Worm (Caenorhabditis elegans): ENCODE data around the gene metl-18.

The metl-18 gene

DNA sequence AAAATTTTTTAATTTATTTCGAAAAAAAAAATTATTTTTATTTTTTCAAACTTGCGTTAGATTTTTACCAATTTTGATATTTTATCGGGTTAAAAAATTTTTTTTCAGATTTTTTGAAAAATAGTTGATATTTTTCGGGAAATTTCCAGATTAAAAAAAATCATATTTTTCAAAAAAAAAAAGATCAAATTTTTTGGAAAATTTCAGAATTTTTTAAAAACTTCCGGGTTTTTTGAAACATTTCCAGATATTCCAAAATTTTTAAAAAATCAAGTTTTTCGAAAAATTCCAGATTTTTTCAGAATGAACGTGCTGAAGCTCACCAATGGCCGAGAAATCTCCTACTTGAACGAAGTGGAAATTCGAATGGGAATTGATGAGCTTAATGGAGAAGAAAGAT is at the start of gene metl-18:
metl-18 (plus strand) TSS at position 301 of the 400 bp plus-strand sequence.
- no peak for TF ChIP-seq zim-3 (tag; optimal IDR thresholded peaks at IDR 0.05)
- no peak for TF ChIP-seq mcd-1 (GFP tag; IDR thresholded peaks at IDR 0.05)
- TF ChIP-seq rec-8 (tag; optimal IDR thresholded peaks at IDR 0.05): no peak
- no peak for TF ChIP-seq Y79H2A.3 (GFP tag; conservative IDR thresholded peaks at IDR 0.05)
- no peak for TF ChIP-seq F57C9.4 (tag; optimal IDR thresholded peaks at IDR 0.05)
- no peak for TF ChIP-seq unc-62 (GFP tag; optimal IDR thresholded peaks at IDR 0.05)
- TF ChIP-seq C06A6.2 (GFP tag; conservative IDR thresholded peaks at IDR 0.05): no peak
- no peak for TF ChIP-seq atf-7 (tag; optimal IDR thresholded peaks at IDR 0.05)
- TF ChIP-seq gei-17 (GFP tag; optimal IDR thresholded peaks at IDR 0.05): no peak
- no peak for TF ChIP-seq hmg-20 (GFP tag; IDR thresholded peaks at IDR 0.05)
- TF ChIP-seq nhr-120 (GFP tag; IDR thresholded peaks at IDR 0.05): no peak
- no peak for TF ChIP-seq ceh-91 (GFP tag; IDR thresholded peaks at IDR 0.05)
- TF ChIP-seq lsy-27 (tag; optimal IDR thresholded peaks at IDR 0.05; ENCODE audit: borderline replicate concordance, insufficient read depth): no peak
- TF ChIP-seq unc-130 (GFP tag; optimal IDR thresholded peaks at IDR 0.05): no peak
- no peak for TF ChIP-seq F57A8.1 (GFP tag; optimal IDR thresholded peaks at IDR 0.05)

ce11 chrIII:3377134-3377533 is 48.4 kb upstream of the metl-18 start:
- TF ChIP-seq let-607 (tag; optimal IDR thresholded peaks at IDR 0.05): no peak
- TF ChIP-seq atf-7 (tag; optimal IDR thresholded peaks at IDR 0.05): peak; percentile 70

DNA sequence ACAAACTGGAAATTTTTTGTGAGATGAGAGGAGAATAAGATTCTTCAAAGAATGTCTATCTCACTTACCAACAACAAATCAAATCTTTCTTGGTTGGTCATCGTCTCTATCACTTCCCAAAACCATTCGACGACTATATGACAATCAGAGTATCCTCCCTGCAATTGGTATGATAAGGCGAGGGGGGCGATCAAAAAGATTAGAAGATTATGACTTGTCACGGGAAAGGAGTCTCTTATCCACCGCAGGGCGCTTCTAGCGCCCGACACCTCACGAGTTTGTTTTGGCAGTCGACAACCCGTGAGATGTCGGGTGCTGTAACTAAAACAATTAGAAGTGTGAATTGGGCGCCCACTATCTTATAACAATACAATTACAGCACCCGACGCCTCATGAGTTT is 47.8 kb upstream of the metl-18 start:
- no peak for TF ChIP-seq F49E8.2 (tag; optimal IDR thresholded peaks at IDR 0.05; ENCODE audit: insufficient read depth)
- TF ChIP-seq xnd-1 (tag; optimal IDR thresholded peaks at IDR 0.05): no peak
- peak; percentile 54 for TF ChIP-seq ztf-26 (tag; optimal IDR thresholded peaks at IDR 0.05)
- TF ChIP-seq repo-1 (tag; optimal IDR thresholded peaks at IDR 0.05): no peak
- TF ChIP-seq snpc-4 (GFP tag; optimal IDR thresholded peaks at IDR 0.05): peak; percentile 37
- TF ChIP-seq snpc-4 (tag; optimal IDR thresholded peaks at IDR 0.05): peak; percentile 87 to 96 (median 92)
- TF ChIP-seq sea-2 (GFP tag; IDR thresholded peaks at IDR 0.05): no peak
- no peak for TF ChIP-seq nhr-179 (tag; optimal IDR thresholded peaks at IDR 0.05)
- no peak for TF ChIP-seq cebp-2 (GFP tag; IDR thresholded peaks at IDR 0.05)
- no peak for TF ChIP-seq snpc-1.3 (tag; optimal IDR thresholded peaks at IDR 0.05; ENCODE audit: insufficient read depth)
- TF ChIP-seq madf-10 (tag; optimal IDR thresholded peaks at IDR 0.05): no peak
- TF ChIP-seq F39B2.1 (GFP tag; IDR thresholded peaks at IDR 0.05): no peak
- 0 out of 2 replicates have a peak, but pooled peaks have one; percentile 46 for TF ChIP-seq madf-3 (GFP tag; IDR thresholded peaks at IDR 0.05)
- TF ChIP-seq rec-8 (tag; optimal IDR thresholded peaks at IDR 0.05): no peak
- no peak for TF ChIP-seq F52B5.7 (tag; optimal IDR thresholded peaks at IDR 0.05)
- TF ChIP-seq athp-1 (tag; optimal IDR thresholded peaks at IDR 0.05): no peak
- TF ChIP-seq ceh-58 (GFP tag; IDR thresholded peaks at IDR 0.05): no peak
- no peak for TF ChIP-seq nfyb-1 (GFP tag; IDR thresholded peaks at IDR 0.05)
- peak; percentile 60; the same call in 1 of the 2 replicates for TF ChIP-seq lin-26 (GFP tag; IDR thresholded peaks at IDR 0.05)
- TF ChIP-seq F22D6.2 (tag; optimal IDR thresholded peaks at IDR 0.05): no peak
- no peak for TF ChIP-seq nfya-1 (tag; optimal IDR thresholded peaks at IDR 0.05; ENCODE audit: borderline replicate concordance, insufficient read depth)
- TF ChIP-seq hsf-1 (GFP tag; IDR thresholded peaks at IDR 0.05): no peak
- no peak for TF ChIP-seq sdz-38 (tag; optimal IDR thresholded peaks at IDR 0.05)
- no peak for TF ChIP-seq die-1 (tag; optimal IDR thresholded peaks at IDR 0.05)
- no peak for TF ChIP-seq nfya-2 (GFP tag; IDR thresholded peaks at IDR 0.05)
- no peak for TF ChIP-seq ceh-27 (GFP tag; optimal IDR thresholded peaks at IDR 0.05)
- TF ChIP-seq Y53G8AR.9 (GFP tag; conservative IDR thresholded peaks at IDR 0.05): no peak
- TF ChIP-seq zfh-2 (GFP tag; conservative IDR thresholded peaks at IDR 0.05): no peak
- TF ChIP-seq F33H1.4 (GFP tag; IDR thresholded peaks at IDR 0.05): no peak
- TF ChIP-seq hlh-26 (GFP tag; conservative IDR thresholded peaks at IDR 0.05): no peak
- TF ChIP-seq cebp-1 (GFP tag; IDR thresholded peaks at IDR 0.05): no peak
- no peak for TF ChIP-seq cebp-1 (tag; optimal IDR thresholded peaks at IDR 0.05)
